Worm (Caenorhabditis elegans) whole organism, L4/young adult: ENCODE measurements around the gene T06C12.9.
"Not testable (repeated sequence)": the region's sequence is repeated elsewhere in the genome, so short reads cannot be mapped to it uniquely, and the experiment has no call there.

Experiments used
- W03F9.2 ChIP-seq: fragments of 150-350 bp; optimal IDR thresholded peaks from 2 replicates; lab custom pipeline; 2014; ENCODE audit warnings: missing biosample characterization, missing genetic modification characterization
- dao-5 ChIP-seq: sonication (generic microtip); optimal IDR thresholded peaks from 2 replicates; lab custom pipeline; 2016; ENCODE audit warnings: missing genotype, missing genetic modification characterization, moderate library complexity, missing compliant biosample characterization
- him-1 ChIP-seq: sonication (generic microtip); optimal IDR thresholded peaks from 2 replicates; lab custom pipeline; 2016; ENCODE audit warnings: missing genotype, missing genetic modification reagents, missing genetic modification characterization, missing compliant biosample characterization

T06C12.9 gene

DNA sequence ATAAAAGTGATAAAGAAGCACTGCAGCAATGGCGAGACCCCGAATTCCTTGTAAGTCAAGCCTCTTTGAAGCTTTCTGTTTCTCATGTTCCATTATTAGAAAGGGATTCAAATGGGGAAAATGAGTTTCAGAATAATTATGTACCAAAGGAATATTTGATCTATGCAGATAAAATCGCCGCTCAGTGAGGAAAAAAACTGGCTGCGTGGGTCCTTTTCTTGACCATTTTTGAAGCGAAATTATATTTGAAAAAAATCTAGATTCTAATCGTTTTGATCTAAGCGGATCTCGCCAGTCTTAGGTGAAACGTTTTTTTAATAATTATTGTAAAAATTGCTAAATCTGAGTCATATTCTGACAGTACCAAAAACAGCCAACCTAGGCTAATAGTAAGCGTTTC is 1.2 kb downstream of the T06C12.9 start, which contains the start of gene oac-42:
oac-42 (minus strand) TSS at position 101 of the 400 bp plus-strand sequence.
- TF ChIP-seq dao-5 (tag; lab: Kevin White, UChicago) = no peak
- no peak for TF ChIP-seq him-1 (tag; lab: Kevin White, UChicago)
- TF ChIP-seq W03F9.2 = no peak

DNA sequence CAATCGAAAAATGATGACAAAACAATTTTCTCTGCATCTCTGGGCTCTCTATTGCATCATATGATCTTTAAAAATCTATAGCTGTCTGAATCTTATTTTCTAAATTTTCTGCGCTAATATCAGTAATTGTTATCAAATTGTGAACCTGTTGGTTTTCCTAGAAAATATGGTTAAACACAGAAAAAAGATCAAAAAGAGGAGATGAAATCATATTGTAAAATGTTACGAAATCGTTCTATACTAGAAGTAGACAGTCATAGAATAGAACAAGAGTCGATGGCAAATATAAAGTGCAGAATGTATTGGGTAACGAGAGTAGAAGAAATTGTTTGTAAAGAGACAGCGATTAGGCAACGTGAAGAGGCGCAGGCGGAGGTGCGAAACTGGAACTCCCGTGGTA is 5.2 kb downstream of the T06C12.9 start:
- no peak for TF ChIP-seq dao-5 (tag; lab: Kevin White, UChicago)
- no peak for TF ChIP-seq him-1 (tag; lab: Kevin White, UChicago)
- TF ChIP-seq W03F9.2 = no peak

DNA sequence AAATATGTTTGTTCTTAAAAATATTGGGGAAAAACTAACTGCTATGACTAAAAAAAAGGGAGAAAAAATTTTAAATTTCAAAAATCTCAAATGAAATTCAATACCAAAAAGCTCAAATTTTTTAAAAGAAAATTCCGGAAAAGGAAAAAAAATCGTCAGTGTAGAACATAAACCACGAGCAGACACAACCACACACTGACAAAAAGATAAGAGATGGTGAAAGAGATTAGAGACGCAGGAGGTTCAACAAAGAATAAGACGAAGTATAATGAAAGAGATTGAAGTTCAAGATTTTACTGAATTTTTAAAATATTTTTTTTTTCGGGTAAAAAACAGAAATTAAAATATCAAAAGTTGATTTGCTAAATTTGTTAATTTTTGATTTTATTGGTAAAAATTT is 5.8 kb downstream of the T06C12.9 start:
- TF ChIP-seq W03F9.2 (no peak), dao-5 (tag; lab: Kevin White, UChicago) (no peak), him-1 (tag; lab: Kevin White, UChicago) (no peak)

DNA sequence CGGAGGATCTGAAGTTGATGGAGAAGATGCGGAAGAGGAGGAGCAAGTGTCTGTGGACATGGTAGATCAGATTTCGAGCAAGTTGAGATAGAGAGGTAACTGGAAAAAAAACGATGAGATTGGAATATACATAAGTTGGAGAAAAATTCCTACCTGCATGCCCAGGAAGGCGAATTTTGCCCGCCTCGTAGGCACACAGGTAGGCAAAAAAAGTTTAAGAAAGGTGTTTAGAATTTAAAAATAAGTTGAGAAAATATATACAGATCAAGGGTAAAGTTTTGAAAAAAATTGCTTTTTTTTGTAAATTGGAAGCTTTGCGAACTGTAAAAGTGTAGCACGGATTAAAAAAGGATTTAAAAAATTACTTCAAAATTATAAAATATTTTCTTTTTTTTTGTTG is 6.4 kb downstream of the T06C12.9 start, which contains the start of gene nhr-84:
nhr-84 (minus strand) TSS at position 101 of the 400 bp plus-strand sequence.
- TF ChIP-seq him-1 (tag; lab: Kevin White, UChicago) (no peak), dao-5 (tag; lab: Kevin White, UChicago) (no peak), W03F9.2 (no peak)

DNA sequence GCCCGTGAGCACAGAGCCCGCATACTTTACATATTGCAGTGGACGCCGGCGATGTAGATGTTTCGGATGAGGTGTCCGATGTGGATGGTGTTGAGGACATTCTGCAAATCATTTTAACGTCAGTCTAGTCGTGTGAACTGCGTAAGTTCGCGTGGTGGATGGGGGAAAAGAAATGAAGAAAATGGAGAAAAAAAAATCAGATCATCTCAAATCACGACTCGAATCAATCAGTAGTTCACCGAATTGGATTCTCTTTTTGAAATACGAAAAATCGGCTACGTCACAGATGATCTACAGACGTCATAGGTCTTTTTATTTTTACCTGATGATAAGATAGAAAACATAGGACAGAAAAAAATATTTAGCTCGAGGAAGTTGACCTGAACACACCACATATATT is 9.6 kb downstream of the T06C12.9 start, which contains the start of gene nhr-102:
nhr-102 (minus strand) TSS at position 101 of the 400 bp plus-strand sequence.
- TF ChIP-seq him-1 (tag; lab: Kevin White, UChicago) (no peak), dao-5 (tag; lab: Kevin White, UChicago) (no peak), W03F9.2 (no peak)

DNA sequence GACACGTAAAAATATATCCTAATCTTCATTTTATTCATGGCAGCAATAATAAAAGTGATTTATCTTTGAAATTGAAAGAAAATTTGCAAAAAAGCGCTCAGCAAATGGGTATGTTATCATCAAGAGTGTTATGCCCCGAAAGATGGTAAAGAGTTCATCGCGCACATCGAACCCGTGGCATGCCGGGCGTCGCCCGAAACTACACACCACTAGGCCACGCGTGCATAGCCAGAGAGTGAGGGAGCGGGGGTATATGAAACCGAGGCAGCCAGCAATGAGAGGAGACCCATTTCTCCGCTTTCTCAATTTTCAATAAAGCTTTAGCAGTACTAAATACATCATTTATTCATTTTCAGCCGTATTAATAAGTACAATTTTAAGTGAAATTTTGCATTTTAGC is 12.1 kb downstream of the T06C12.9 start:
- TF ChIP-seq dao-5 (tag; lab: Kevin White, UChicago) = peak; percentile 91
- TF ChIP-seq W03F9.2 = peak; percentile 70
- TF ChIP-seq him-1 (tag; lab: Kevin White, UChicago) = peak; percentile 57

DNA sequence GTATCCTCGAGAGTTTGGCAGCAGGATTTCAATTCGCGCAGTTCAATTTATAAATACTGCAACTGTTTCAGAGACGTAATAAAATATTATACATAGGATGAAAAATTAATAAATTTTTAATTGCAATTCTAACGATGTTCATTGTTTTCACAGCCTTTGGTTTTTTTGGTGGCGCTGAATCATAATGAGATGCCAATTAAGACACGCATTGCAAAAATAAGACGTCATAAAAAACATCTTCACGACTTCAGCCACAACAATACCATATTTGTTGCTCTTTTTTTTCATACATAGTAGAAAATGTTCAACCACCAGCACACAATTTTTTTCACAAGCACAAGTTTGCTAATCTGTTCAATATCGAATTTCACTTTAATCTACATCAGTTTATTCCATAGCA is 13.6 kb downstream of the T06C12.9 start, which contains the start of gene str-56:
str-56 (plus strand) TSS at position 301 of the 400 bp plus-strand sequence.
- TF ChIP-seq dao-5 (tag; lab: Kevin White, UChicago) = no peak
- no peak for TF ChIP-seq W03F9.2
- no peak for TF ChIP-seq him-1 (tag; lab: Kevin White, UChicago)

DNA sequence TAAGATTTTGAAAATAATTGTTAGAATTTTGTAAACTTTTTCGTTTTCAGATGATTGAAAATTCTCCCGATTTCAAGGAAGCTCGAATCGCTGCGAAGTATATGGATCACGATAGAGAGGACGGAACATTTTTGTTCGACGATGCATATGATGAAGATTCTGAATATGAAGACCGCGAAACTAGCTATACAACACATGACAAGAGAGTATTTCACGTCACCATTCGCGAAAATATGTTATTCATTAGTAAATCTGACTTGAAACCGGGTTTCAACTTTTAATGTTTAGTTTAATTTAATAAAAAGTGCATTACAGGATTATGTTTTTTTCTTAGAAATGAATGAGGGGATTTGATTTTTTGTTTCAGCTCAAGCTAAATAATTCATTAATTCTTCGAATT is 15.5 kb downstream of the T06C12.9 start, which contains the start of gene str-57:
str-57 (plus strand) TSS at position 301 of the 400 bp plus-strand sequence.
- TF ChIP-seq W03F9.2 (no peak), him-1 (tag; lab: Kevin White, UChicago) (no peak), dao-5 (tag; lab: Kevin White, UChicago) (no peak)

DNA sequence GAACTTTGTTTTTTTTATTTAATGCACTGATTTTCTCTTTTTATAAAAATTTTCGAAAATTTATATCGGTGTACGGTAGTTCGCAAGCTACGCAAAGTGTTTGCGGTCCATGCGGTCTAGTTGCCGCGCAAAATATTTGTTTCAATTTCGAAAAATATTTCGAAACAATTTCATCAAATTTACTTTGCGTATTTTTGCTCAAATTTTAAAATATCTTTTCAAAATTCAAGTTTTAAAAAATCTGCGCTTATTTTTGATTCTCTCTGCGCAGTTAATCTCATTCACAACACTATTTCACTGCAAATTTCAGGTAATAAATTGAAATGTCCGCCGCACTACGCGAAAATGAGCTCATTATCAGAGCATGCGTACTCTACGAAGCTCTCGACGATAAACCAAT is 18.5 kb downstream of the T06C12.9 start, which contains the start of gene fbxa-197:
fbxa-197 (plus strand) TSS at position 301 of the 400 bp plus-strand sequence.
- TF ChIP-seq dao-5 (tag; lab: Kevin White, UChicago) = no peak
- no peak for TF ChIP-seq W03F9.2
- no peak for TF ChIP-seq him-1 (tag; lab: Kevin White, UChicago)

DNA sequence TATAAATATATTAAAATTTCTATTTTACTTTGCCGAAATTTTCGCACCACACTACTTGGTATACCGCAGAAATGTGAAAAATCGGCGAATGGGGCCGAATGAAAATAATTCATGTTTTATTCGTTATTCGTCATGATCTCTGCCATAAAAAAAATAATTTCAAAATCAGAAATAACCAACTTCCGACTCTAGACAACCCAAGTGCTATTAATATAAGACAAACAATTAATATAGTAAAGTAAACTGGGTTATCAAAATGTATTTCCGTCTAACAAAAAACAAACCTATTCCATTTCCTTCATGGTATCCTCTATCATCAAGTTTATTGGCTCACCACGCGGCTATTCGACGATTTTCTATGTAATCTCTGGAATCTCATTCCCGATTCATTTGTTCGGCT is 20.0 kb downstream of the T06C12.9 start, which contains the start of gene srh-293:
srh-293 (plus strand) TSS at position 301 of the 400 bp plus-strand sequence.
- TF ChIP-seq dao-5 (tag; lab: Kevin White, UChicago) (no peak), him-1 (tag; lab: Kevin White, UChicago) (no peak), W03F9.2 (no peak)

DNA sequence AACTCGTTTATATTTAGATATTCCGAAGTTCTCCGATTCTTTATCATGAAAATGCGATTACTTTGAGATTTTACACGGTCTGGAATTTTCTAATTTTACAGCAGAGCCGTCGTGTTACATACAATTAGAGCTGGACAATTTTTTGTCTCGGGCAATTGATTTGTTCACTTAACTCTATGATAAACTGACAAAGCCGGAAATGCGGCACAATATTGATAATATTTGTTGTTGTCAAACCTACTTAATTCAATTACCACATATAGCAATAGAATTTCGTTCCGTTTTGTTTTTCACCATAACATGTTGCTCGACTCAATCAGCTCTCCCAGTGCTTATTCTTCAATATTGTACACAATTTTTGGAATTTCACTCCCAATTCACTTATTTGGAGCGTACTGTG is 22.8 kb downstream of the T06C12.9 start, which contains the start of gene srh-299:
srh-299 (plus strand) TSS at position 301 of the 400 bp plus-strand sequence.
- no peak for TF ChIP-seq dao-5 (tag; lab: Kevin White, UChicago)
- no peak for TF ChIP-seq W03F9.2

DNA sequence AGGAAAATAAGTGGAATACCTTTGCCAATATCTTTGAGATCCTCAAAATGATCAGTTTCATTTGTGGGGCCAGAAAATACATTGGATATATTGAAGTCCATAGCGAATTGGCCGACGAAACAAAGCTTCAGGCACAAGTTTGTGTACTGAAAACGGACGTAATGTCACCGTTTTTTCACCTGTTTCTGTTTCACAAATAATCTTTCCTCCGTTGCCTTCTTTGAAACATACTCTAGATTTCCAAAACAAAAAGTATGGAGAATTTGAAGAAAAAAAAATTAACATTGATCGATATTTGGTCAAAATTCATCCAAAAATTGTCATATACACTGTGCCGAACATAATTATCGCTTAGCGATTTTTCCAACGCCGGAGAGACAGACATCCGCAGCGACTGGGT is 23.3 kb downstream of the T06C12.9 start, which contains the start of gene srz-12:
srz-12 (minus strand) TSS at position 101 of the 400 bp plus-strand sequence.
- TF ChIP-seq dao-5 (tag; lab: Kevin White, UChicago) (no peak), him-1 (tag; lab: Kevin White, UChicago) (no peak), W03F9.2 (no peak)

DNA sequence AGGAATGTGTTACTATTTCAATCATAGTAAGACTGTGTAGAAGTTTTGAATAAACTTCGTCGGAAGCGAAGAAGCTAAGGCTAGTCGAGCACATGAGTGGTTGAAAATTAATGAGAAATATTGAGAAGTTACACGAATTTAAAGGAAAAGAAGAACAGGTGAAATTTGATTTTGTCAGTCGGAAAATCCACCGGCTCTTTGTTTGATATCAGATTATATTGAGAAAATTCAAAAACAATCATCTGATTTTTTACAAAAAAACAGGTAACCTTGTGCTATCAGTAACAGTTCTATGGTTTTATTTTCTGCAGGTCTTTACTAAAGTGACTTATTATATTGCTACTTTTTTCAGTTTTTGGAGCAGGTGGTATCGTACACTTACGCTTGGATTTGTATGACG is 27.6 kb downstream of the T06C12.9 start, which contains the start of gene srh-148:
srh-148 (minus strand) TSS at position 101 of the 400 bp plus-strand sequence.
- no peak for TF ChIP-seq him-1 (tag; lab: Kevin White, UChicago)

DNA sequence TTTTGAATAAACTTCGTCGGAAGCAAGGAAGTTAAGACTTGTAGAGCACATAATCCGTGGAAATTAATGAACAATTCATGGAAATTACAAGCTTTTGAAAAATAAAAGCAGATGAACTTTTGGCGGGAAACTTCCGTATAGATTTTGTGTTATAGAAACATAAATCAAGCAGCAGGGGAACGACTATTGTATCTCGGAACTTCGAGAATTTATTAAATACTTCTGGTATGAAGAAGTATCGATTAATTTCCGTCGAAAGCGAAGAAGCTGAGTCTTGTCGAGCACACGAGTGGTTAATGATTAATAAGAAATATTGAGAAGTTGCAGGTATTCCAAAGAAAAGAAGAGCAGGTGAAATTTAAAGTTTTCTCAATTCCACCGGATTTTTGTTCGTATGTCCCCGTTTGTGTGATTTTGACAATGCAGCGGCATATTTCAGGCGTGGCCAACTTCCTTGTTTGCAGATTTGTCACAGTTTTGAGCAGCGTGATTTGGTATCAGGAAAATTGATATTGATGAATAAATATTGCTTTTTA is 35.5 kb downstream of the T06C12.9 start, which contains the start of gene srh-147:
srh-147 (minus strand) TSS at position 51 of the 536 bp plus-strand sequence.
- TF ChIP-seq dao-5 (tag; lab: Kevin White, UChicago); W03F9.2; him-1 (tag; lab: Kevin White, UChicago): not testable (repeated sequence)
